Fruit fly (Drosophila melanogaster) whole organism: ENCODE measurements around the gene CG12607.

Experiments used
- CG8478 ChIP-seq: fragments of >200 bp; optimal IDR thresholded peaks from 2 replicates; lab custom pipeline; 2018; ENCODE audit warnings: inconsistent platforms
- Dll ChIP-seq: fragments of >200 bp; optimal IDR thresholded peaks from 2 replicates; lab custom pipeline; 2017
- EcR ChIP-seq, 2 experiments: fragments of >200 bp; optimal IDR thresholded peaks; 2 replicates each; lab custom pipeline; 2017; ENCODE audit warnings: missing biosample characterization in 2 of 2, missing genetic modification characterization in 2 of 2, missing genetic modification reagents in 2 of 2
- pan ChIP-seq: fragments of >200 bp; optimal IDR thresholded peaks from 2 replicates; lab custom pipeline; 2017
- psq ChIP-seq: fragments of >200 bp; optimal IDR thresholded peaks from 2 replicates; lab custom pipeline; 2017
- usp ChIP-seq: fragments of >200 bp; optimal IDR thresholded peaks from 2 replicates; lab custom pipeline; 2017; ENCODE audit warnings: missing biosample characterization, missing genetic modification characterization, mixed read lengths

The CG12607 gene

DNA sequence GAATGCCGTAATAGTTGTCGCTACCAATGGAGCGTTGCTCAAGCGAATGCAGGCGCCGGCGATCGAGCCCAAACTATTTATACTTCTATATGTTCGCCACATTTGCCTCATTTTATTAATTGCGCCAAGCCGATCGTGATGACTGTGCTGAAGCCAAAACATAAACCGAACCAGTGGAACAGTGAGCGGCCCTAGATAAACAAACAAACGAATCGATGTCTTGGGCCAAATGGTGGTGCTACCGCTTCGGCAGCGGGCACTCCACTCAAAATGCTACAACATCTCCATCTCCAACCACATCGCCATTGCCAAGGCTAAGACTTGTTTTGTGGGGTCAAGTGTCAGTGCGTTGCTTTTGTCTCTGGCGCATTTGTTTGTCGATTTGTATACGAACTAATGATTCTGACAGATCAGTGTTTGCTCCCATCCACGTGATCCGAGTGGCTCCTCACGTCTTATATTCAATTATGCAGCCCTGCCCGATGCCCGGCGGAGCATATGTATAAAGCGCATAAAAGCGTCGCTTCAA lies 17.5 kb downstream of the CG12607 start, which contains the start of gene CG15024:
Gene CG15024 (minus strand): TSS at position 51 of the 529 bp plus-strand sequence.
- TF ChIP-seq pan (lab: Kevin White, UChicago) (no peak), psq (lab: Kevin White, UChicago) (no peak), EcR (GFP tag; optimal IDR thresholded peaks at IDR 0.05; lab: Kevin White, UChicago) (no peak), CG8478 (no peak), usp (GFP tag; lab: Kevin White, UChicago) (no peak), Dll (lab: Kevin White, UChicago) (no peak)

- TF ChIP-seq Dll (lab: Kevin White, UChicago): no peak
- no peak for TF ChIP-seq CG8478
- TF ChIP-seq EcR (GFP tag; optimal IDR thresholded peaks at IDR 0.05; lab: Kevin White, UChicago): no peak
- no peak for TF ChIP-seq psq (lab: Kevin White, UChicago)
- no peak for TF ChIP-seq pan (lab: Kevin White, UChicago)
- TF ChIP-seq usp (GFP tag; lab: Kevin White, UChicago): no peak
Measured at dm6 chr3L:4466530-4466929, 20.2 kb downstream of the CG12607 start, which contains the start of gene CG32241. Gene CG32241 (minus strand): TSS chr3L:4466630.

dm6 chr3L:4469701-4470100 lies 23.3 kb downstream of the CG12607 start, which contains the start of gene CG32249:
Gene CG32249 (plus strand): TSS chr3L:4470001.
- TF ChIP-seq pan (lab: Kevin White, UChicago): no peak
- no peak for TF ChIP-seq psq (lab: Kevin White, UChicago)
- no peak for TF ChIP-seq EcR (GFP tag; optimal IDR thresholded peaks at IDR 0.05; lab: Kevin White, UChicago)
- no peak for TF ChIP-seq Dll (lab: Kevin White, UChicago)
- TF ChIP-seq CG8478: no peak
- no peak for TF ChIP-seq usp (GFP tag; lab: Kevin White, UChicago)

DNA sequence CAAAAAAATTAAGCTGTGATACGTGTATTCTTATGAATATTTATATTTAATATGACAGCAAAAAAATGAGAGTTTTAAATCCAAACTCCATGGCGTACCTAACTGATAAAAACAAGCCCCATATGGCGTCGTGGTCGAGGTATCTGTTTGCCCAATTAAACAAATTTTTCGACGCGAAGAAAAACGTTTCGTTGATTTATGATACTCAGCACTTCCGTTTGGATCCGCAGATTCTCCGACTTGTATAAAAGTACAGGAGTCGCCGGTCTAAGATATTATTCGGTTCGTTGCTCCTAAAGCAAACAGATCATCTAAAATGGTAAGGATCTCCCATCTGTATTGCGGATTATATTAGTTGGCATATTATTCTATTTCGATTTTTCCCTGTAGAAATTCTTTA lies 25.1 kb downstream of the CG12607 start, which contains the start of gene CG32248:
Gene CG32248 (plus strand): TSS at position 301 of the 400 bp plus-strand sequence.
- TF ChIP-seq EcR (GFP tag; optimal IDR thresholded peaks at IDR 0.05; lab: Kevin White, UChicago) (no peak), Dll (lab: Kevin White, UChicago) (no peak), pan (lab: Kevin White, UChicago) (no peak), usp (GFP tag; lab: Kevin White, UChicago) (no peak), CG8478 (no peak), psq (lab: Kevin White, UChicago) (no peak)

DNA sequence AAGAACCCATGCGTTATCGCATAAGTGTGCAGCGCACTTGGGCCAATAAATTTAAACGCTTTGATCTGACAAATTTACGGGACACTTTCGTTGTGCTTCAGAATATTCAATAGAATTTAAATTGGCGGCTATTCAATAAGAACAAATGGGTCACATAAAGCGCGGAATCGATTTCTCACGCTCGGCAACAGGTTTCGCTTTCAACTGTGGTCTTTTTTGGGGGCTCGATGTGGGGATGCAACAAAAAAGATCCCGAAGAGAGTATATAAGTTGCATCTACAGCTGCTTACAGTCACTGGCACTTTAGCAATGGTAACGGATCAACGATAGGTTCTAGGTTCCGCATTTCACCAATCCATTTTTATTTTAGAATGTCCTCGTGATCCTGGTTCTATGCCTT lies 26.4 kb downstream of the CG12607 start, which contains the start of gene CG11349:
Gene CG11349 (plus strand): TSS at position 301 of the 400 bp plus-strand sequence.
- TF ChIP-seq usp (GFP tag; lab: Kevin White, UChicago): no peak
- no peak for TF ChIP-seq EcR (GFP tag; optimal IDR thresholded peaks at IDR 0.05; lab: Kevin White, UChicago)
- TF ChIP-seq CG8478: no peak
- TF ChIP-seq psq (lab: Kevin White, UChicago): no peak
- no peak for TF ChIP-seq Dll (lab: Kevin White, UChicago)
- TF ChIP-seq pan (lab: Kevin White, UChicago): no peak

DNA sequence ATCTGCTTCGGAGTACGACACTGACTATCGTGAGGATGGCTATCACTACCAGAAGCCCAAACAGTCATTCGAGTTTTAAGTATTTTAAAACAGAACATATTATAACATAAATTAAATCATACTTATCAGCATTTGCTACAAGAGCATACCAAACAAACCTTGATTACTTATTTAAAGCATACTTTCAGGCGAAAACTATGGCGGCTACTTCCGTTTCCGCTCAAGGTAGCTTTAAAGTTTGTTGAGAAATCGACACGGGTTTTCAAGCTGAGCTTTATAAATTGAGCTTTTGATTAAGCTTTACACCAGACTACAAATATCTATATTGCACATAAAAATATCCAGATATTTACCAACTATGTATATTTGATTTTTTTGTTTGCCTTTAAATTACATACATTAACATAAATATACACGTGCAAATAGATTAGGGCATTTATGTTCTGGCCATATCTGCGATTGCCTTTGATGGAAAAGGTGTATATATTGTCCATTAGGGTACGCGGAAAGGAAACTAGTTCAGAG lies 28.6 kb downstream of the CG12607 start:
- no peak for TF ChIP-seq EcR (GFP tag; optimal IDR thresholded peaks at IDR 0.05; lab: Kevin White, UChicago)
- TF ChIP-seq CG8478: no peak
- no peak for TF ChIP-seq psq (lab: Kevin White, UChicago)
- no peak for TF ChIP-seq pan (lab: Kevin White, UChicago)
- TF ChIP-seq Dll (lab: Kevin White, UChicago): no peak
- TF ChIP-seq usp (GFP tag; lab: Kevin White, UChicago): no peak

dm6 chr3L:4475704-4476103 lies 29.3 kb downstream of the CG12607 start:
- no peak for TF ChIP-seq EcR (GFP tag; optimal IDR thresholded peaks at IDR 0.05; lab: Kevin White, UChicago)
- no peak for TF ChIP-seq CG8478
- TF ChIP-seq Dll (lab: Kevin White, UChicago): no peak
- no peak for TF ChIP-seq psq (lab: Kevin White, UChicago)
- TF ChIP-seq pan (lab: Kevin White, UChicago): no peak
- no peak for TF ChIP-seq usp (GFP tag; lab: Kevin White, UChicago)

DNA sequence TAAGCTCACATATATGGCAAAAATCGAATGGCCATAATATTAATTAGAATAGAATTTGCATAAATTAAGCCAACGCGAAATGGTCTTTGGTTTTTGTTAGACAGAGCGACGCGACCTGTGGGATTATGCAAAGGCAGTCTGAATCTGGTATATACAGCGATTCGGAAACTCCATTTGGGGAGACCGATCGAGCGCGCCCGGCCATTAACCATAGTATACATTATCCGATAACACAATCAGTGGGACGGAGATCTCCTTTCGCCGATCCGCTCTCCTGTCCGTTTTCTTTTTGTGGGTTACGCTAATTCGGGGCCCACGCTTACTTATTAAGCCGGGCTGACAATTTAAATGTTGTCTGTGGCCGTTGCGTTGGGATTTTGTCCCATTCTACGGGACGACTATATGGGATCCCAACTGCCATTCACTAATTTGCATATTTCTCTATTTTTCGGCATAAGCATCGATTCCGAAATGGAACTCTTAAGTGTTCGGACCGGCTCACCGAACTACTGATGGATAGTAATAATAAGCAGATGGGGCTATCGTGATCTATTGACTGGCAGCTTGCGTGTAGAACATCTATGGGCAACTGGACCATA lies 31.4 kb downstream of the CG12607 start:
- TF ChIP-seq Dll (lab: Kevin White, UChicago) (no peak), psq (lab: Kevin White, UChicago) (no peak)

dm6 chr3L:4479938-4480337 lies 33.6 kb downstream of the CG12607 start, which contains the start of gene CG7465:
Gene CG7465 (plus strand): TSS chr3L:4480283.
- TF ChIP-seq usp (GFP tag; lab: Kevin White, UChicago): no peak
- no peak for TF ChIP-seq CG8478
- no peak for TF ChIP-seq Dll (lab: Kevin White, UChicago)
- TF ChIP-seq pan (lab: Kevin White, UChicago): no peak
- no peak for TF ChIP-seq psq (lab: Kevin White, UChicago)
- no peak for TF ChIP-seq EcR (GFP tag; optimal IDR thresholded peaks at IDR 0.05; lab: Kevin White, UChicago)

- TF ChIP-seq usp (GFP tag; lab: Kevin White, UChicago): no peak
- TF ChIP-seq psq (lab: Kevin White, UChicago): no peak
- no peak for TF ChIP-seq CG8478
- TF ChIP-seq pan (lab: Kevin White, UChicago): no peak
- TF ChIP-seq EcR (GFP tag; optimal IDR thresholded peaks at IDR 0.05; lab: Kevin White, UChicago): no peak
Measured at dm6 chr3L:4480764-4481163, 34.4 kb downstream of the CG12607 start.

DNA sequence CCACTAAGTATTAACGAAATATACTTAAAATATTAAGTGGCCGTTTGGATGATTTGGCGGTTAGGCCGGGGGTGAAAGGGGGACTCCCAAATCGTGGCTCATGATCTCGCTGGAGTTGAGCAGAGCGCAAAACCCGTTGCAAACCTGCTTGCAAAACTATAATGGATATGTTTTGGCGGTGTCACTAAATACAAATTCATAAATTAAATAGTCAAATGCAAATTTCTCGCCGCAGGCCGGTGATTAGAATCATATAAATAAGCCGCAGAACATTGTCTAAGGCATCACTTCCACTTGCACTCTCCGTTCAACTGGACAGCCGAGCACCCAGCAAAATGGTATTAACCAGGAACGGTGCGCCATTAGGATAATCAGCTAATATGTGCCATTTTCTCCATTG lies 36.1 kb downstream of the CG12607 start, which contains the start of gene CG11350:
Gene CG11350 (plus strand): TSS at position 301 of the 400 bp plus-strand sequence.
- TF ChIP-seq psq (lab: Kevin White, UChicago): no peak
- no peak for TF ChIP-seq usp (GFP tag; lab: Kevin White, UChicago)
- TF ChIP-seq pan (lab: Kevin White, UChicago): no peak
